Fruit fly (Drosophila melanogaster) whole organism, prepupa: ENCODE results near the gene nompC.
A peak's percentile ranks its signal among the peaks of the same experiment; 100 is the strongest.

Experiments used
- Blimp-1 ChIP-seq: fragments of 200-800 bp; sonication (Bioruptor generic); optimal IDR thresholded peaks from 3 replicates; lab custom pipeline; 2017; ENCODE audit warnings: missing biosample characterization, missing genetic modification characterization, mild to moderate bottlenecking, moderate library complexity, missing genetic modification reagents
- CG10631 ChIP-seq: fragments of 200-800 bp; sonication (Bioruptor generic); optimal IDR thresholded peaks from 2 replicates; lab custom pipeline; 2016; ENCODE audit warnings: missing biosample characterization, missing genetic modification characterization
- CG11294 ChIP-seq: fragments of 200-800 bp; sonication (Bioruptor generic); IDR thresholded peaks from 2 replicates; pipeline ENCODE4 v1.3.6; 2022; ENCODE audit warnings: missing biosample characterization, missing genetic modification characterization
- CG11902 ChIP-seq: fragments of 200-800 bp; sonication (Bioruptor generic); optimal IDR thresholded peaks from 3 replicates; lab custom pipeline; 2016; ENCODE audit warnings: missing biosample characterization, missing genetic modification characterization
- CG1621 ChIP-seq: fragments of 200-800 bp; sonication (Bioruptor generic); optimal IDR thresholded peaks from 3 replicates; lab custom pipeline; 2018; ENCODE audit warnings: missing biosample characterization, mild to moderate bottlenecking, missing genetic modification characterization
- CG3032 ChIP-seq: fragments of 200-800 bp; optimal IDR thresholded peaks from 2 replicates; lab custom pipeline; 2019; ENCODE audit warnings: missing biosample characterization, mild to moderate bottlenecking, missing genetic modification characterization, moderate library complexity
- CG31627 ChIP-seq: fragments of 200-800 bp; sonication (Bioruptor generic); optimal IDR thresholded peaks from 3 replicates; lab custom pipeline; 2016; ENCODE audit warnings: missing biosample characterization, missing genetic modification characterization
- CG3919 ChIP-seq: fragments of 200-800 bp; sonication (Bioruptor generic); optimal IDR thresholded peaks from 3 replicates; lab custom pipeline; 2016; ENCODE audit warnings: missing biosample characterization, missing genetic modification characterization
- CG4318 ChIP-seq: fragments of 200-800 bp; sonication (Bioruptor generic); optimal IDR thresholded peaks from 3 replicates; lab custom pipeline; 2017; ENCODE audit warnings: missing biosample characterization, mild to moderate bottlenecking, missing genetic modification characterization
- CG6163 ChIP-seq: fragments of 200-800 bp; sonication (Bioruptor generic); IDR thresholded peaks from 3 replicates; pipeline ENCODE4 v1.3.6; 2022; ENCODE audit warnings: missing biosample characterization, missing genetic modification characterization
- CG6276 ChIP-seq: fragments of 200-800 bp; sonication (Bioruptor generic); optimal IDR thresholded peaks from 2 replicates; lab custom pipeline; 2017; ENCODE audit warnings: missing biosample characterization, mild to moderate bottlenecking, missing genetic modification characterization
- CG6792 ChIP-seq: fragments of 200-800 bp; sonication (Bioruptor generic); optimal IDR thresholded peaks from 3 replicates; lab custom pipeline; 2016; ENCODE audit warnings: missing biosample characterization, missing genetic modification characterization
- CG6808 ChIP-seq: fragments of 200-800 bp; sonication (Bioruptor generic); optimal IDR thresholded peaks from 3 replicates; lab custom pipeline; 2017; ENCODE audit warnings: missing biosample characterization, missing genetic modification characterization, mild to moderate bottlenecking, moderate library complexity, missing genetic modification reagents
- CG6854 ChIP-seq: fragments of 200-800 bp; sonication (Bioruptor generic); optimal IDR thresholded peaks from 2 replicates; lab custom pipeline; 2017; ENCODE audit warnings: missing biosample characterization, mild to moderate bottlenecking, missing genetic modification characterization
- CG7368 ChIP-seq: fragments of 200-800 bp; sonication (Bioruptor generic); optimal IDR thresholded peaks from 3 replicates; lab custom pipeline; 2016; ENCODE audit warnings: missing biosample characterization, missing genetic modification characterization
- CG8119 ChIP-seq: fragments of 200-800 bp; sonication (Bioruptor generic); IDR thresholded peaks from 3 replicates; pipeline ENCODE4 v1.3.6; 2022; ENCODE audit warnings: missing biosample characterization, missing genetic modification characterization
- CG8319 ChIP-seq: fragments of 200-800 bp; sonication (Bioruptor generic); optimal IDR thresholded peaks from 3 replicates; lab custom pipeline; 2016; ENCODE audit warnings: missing biosample characterization, missing genetic modification characterization
- CG8632 ChIP-seq: fragments of 200-800 bp; sonication (Bioruptor generic); optimal IDR thresholded peaks from 3 replicates; lab custom pipeline; 2016; ENCODE audit warnings: missing biosample characterization, missing genetic modification characterization
- Eip75B ChIP-seq: fragments of 200-800 bp; sonication (Bioruptor generic); optimal IDR thresholded peaks from 3 replicates; lab custom pipeline; 2016; ENCODE audit warnings: missing biosample characterization, missing genetic modification characterization
- Eip93F ChIP-seq: fragments of 200-800 bp; sonication (Bioruptor generic); optimal IDR thresholded peaks from 2 replicates; lab custom pipeline; 2016; ENCODE audit warnings: missing biosample characterization, mild to moderate bottlenecking, missing genetic modification characterization
- Ets21C ChIP-seq: fragments of 200-800 bp; sonication (Bioruptor generic); optimal IDR thresholded peaks from 3 replicates; lab custom pipeline; 2016; ENCODE audit warnings: missing biosample characterization, missing genetic modification characterization
- Ets96B ChIP-seq: fragments of 200-800 bp; optimal IDR thresholded peaks from 2 replicates; lab custom pipeline; 2019; ENCODE audit warnings: missing biosample characterization, mild to moderate bottlenecking, missing genetic modification characterization, moderate library complexity
- Gug ChIP-seq: fragments of 200-800 bp; sonication (Bioruptor generic); IDR thresholded peaks from 2 replicates; pipeline ENCODE4 v1.3.6; 2022; ENCODE audit warnings: missing biosample characterization, missing genetic modification characterization
- Hr39 ChIP-seq: fragments of 200-800 bp; sonication (Bioruptor generic); optimal IDR thresholded peaks from 2 replicates; lab custom pipeline; 2016; ENCODE audit warnings: missing biosample characterization, missing genetic modification characterization
- Hr4 ChIP-seq: fragments of 200-800 bp; sonication (Bioruptor generic); optimal IDR thresholded peaks from 3 replicates; lab custom pipeline; 2016; ENCODE audit warnings: missing biosample characterization, missing genetic modification characterization
- Lpt ChIP-seq: fragments of 200-800 bp; sonication (Bioruptor generic); optimal IDR thresholded peaks from 3 replicates; lab custom pipeline; 2016; ENCODE audit warnings: missing biosample characterization, missing genetic modification characterization
- Met ChIP-seq: fragments of 200-800 bp; sonication (Bioruptor generic); optimal IDR thresholded peaks from 3 replicates; lab custom pipeline; 2016; ENCODE audit warnings: missing biosample characterization, missing genetic modification characterization
- OdsH ChIP-seq: fragments of 200-800 bp; sonication (Bioruptor generic); optimal IDR thresholded peaks from 3 replicates; lab custom pipeline; 2016; ENCODE audit warnings: missing biosample characterization, missing genetic modification characterization
- Sox102F ChIP-seq: fragments of 200-800 bp; sonication (Bioruptor generic); optimal IDR thresholded peaks from 2 replicates; lab custom pipeline; 2016; ENCODE audit warnings: missing biosample characterization, mild to moderate bottlenecking, missing genetic modification characterization
- Sox14 ChIP-seq: fragments of 200-800 bp; sonication (Bioruptor generic); optimal IDR thresholded peaks from 3 replicates; lab custom pipeline; 2016; ENCODE audit warnings: missing biosample characterization, missing genetic modification characterization
- Sox15 ChIP-seq: fragments of 200-800 bp; sonication (Bioruptor generic); optimal IDR thresholded peaks from 3 replicates; lab custom pipeline; 2016; ENCODE audit warnings: missing biosample characterization, missing genetic modification characterization
- achi ChIP-seq: fragments of 200-800 bp; sonication (Bioruptor generic); optimal IDR thresholded peaks from 3 replicates; lab custom pipeline; 2016; ENCODE audit warnings: missing biosample characterization, missing genetic modification characterization
- acj6 ChIP-seq: fragments of 200-800 bp; sonication (Bioruptor generic); optimal IDR thresholded peaks from 3 replicates; lab custom pipeline; 2016; ENCODE audit warnings: missing biosample characterization, missing genetic modification characterization
- dac ChIP-seq: fragments of 200-800 bp; sonication (Bioruptor generic); optimal IDR thresholded peaks from 2 replicates; lab custom pipeline; 2017; ENCODE audit warnings: missing biosample characterization, mild to moderate bottlenecking, missing genetic modification characterization
- dsx ChIP-seq: fragments of 200-800 bp; optimal IDR thresholded peaks from 3 replicates; lab custom pipeline; 2019; ENCODE audit warnings: missing biosample characterization, mild to moderate bottlenecking, missing genetic modification characterization, moderate library complexity; ENCODE audit not compliant: poor library complexity, severe bottlenecking
- esn ChIP-seq: fragments of 200-800 bp; sonication (Bioruptor generic); optimal IDR thresholded peaks from 2 replicates; lab custom pipeline; 2016; ENCODE audit warnings: missing biosample characterization, mild to moderate bottlenecking, missing genetic modification characterization, moderate library complexity
- fd59A ChIP-seq: fragments of 200-800 bp; sonication (Bioruptor generic); optimal IDR thresholded peaks from 2 replicates; lab custom pipeline; 2017; ENCODE audit warnings: missing biosample characterization, mild to moderate bottlenecking, missing genetic modification characterization, missing genetic modification reagents
- fd85E ChIP-seq: fragments of 200-800 bp; sonication (Bioruptor generic); optimal IDR thresholded peaks from 3 replicates; lab custom pipeline; 2016; ENCODE audit warnings: missing biosample characterization, missing genetic modification characterization
- lz ChIP-seq: fragments of 200-800 bp; sonication (Bioruptor generic); optimal IDR thresholded peaks from 3 replicates; lab custom pipeline; 2016; ENCODE audit warnings: missing biosample characterization, missing genetic modification characterization
- salr ChIP-seq, 2 experiments: fragments of 200-800 bp; sonication (Bioruptor generic); optimal IDR thresholded peaks; 3 replicates each; lab custom pipeline; 2016 to 2018; ENCODE audit warnings: missing biosample characterization in 2 of 2, missing genetic modification characterization in 2 of 2, mild to moderate bottlenecking in 1 of 2
- topi ChIP-seq: fragments of 200-800 bp; sonication (Bioruptor generic); optimal IDR thresholded peaks from 3 replicates; lab custom pipeline; 2016; ENCODE audit warnings: missing biosample characterization, missing genetic modification characterization
- vri ChIP-seq: fragments of 200-800 bp; sonication (Bioruptor generic); optimal IDR thresholded peaks from 3 replicates; lab custom pipeline; 2016; ENCODE audit warnings: missing biosample characterization, mild to moderate bottlenecking, missing genetic modification characterization

Gene nompC

DNA sequence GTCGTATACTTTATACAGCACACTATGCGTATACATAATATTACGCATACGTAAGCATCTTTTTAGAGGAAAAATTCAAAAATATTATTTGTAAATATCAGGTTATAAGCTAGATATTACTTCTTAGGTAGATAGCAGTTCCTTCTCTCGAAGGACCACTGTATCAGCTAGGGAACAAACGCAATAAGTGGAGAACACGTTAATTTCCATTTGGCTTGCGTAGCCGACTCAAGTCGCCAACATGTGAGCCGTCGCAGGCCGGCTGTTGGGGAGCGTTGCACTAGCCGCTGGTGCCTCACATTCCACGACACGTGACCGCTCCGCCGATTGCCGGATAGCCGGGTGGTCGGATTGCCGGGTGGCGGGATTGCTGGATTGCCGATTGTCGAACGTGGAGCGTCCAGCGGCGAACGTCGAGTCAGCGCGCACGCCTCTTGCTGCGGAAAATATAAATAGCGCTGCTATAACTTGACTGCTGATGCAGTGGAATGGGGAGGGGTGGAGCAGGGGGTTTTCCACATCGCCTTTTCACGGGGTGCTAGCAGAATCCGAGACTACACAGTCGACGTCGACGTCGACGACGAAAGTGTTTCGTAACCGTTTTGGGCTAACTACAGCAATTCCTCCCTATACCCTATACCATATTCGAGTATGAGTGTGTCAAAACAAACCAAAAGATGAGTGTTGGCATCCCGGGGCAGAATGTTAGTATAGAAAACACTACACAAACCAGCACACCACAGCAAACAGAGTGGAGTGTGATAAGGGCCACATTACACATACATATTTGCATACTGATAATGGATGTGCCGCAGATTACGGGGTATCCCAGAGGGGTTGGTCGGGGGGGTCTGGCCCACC lies 42.7 kb upstream of the nompC start (continued):
- peak; percentile 84 for TF ChIP-seq vri
- TF ChIP-seq Met: no peak
- TF ChIP-seq CG11294 (GFP tag; lab: Robert Waterston, UW): peak; percentile 28; the same call in 1 of the 2 replicates
- TF ChIP-seq lz: no peak
- peak; percentile 63 for TF ChIP-seq CG6163 (GFP tag; lab: Robert Waterston, UW)
- TF ChIP-seq acj6: peak; percentile 35
- TF ChIP-seq CG10631 (GFP tag; lab: Kevin White, UChicago): no peak
- no peak for TF ChIP-seq CG3032 (tag; lab: Kevin White, UChicago)
- peak; percentile 36; the same call in 1 of the 3 replicates for TF ChIP-seq CG8119 (GFP tag; lab: Robert Waterston, UW)
- TF ChIP-seq Lpt (GFP tag; lab: Kevin White, UChicago): no peak
- TF ChIP-seq Ets96B (tag; lab: Kevin White, UChicago): no peak
- no peak for TF ChIP-seq achi (GFP tag; lab: Kevin White, UChicago)
- no peak for TF ChIP-seq fd85E (GFP tag; lab: Kevin White, UChicago)
- no peak for TF ChIP-seq CG3919 (GFP tag; lab: Kevin White, UChicago)
- TF ChIP-seq Eip93F (GFP tag; lab: Kevin White, UChicago): no peak
- no peak for TF ChIP-seq CG6808 (GFP tag; lab: Kevin White, UChicago)
- TF ChIP-seq CG8319 (GFP tag; lab: Kevin White, UChicago): no peak
- TF ChIP-seq, all 60 proteins: peak for 16

- peak; percentile 49 for TF ChIP-seq dsx (GFP tag; lab: Kevin White, UChicago)
- TF ChIP-seq CG6276 (GFP tag; lab: Kevin White, UChicago): no peak
- peak; percentile 12 for TF ChIP-seq vri
- TF ChIP-seq esn (GFP tag; lab: Kevin White, UChicago): no peak
Measured at dm6 chr2L:5304367-5304766, 41.6 kb upstream of the nompC start.

DNA sequence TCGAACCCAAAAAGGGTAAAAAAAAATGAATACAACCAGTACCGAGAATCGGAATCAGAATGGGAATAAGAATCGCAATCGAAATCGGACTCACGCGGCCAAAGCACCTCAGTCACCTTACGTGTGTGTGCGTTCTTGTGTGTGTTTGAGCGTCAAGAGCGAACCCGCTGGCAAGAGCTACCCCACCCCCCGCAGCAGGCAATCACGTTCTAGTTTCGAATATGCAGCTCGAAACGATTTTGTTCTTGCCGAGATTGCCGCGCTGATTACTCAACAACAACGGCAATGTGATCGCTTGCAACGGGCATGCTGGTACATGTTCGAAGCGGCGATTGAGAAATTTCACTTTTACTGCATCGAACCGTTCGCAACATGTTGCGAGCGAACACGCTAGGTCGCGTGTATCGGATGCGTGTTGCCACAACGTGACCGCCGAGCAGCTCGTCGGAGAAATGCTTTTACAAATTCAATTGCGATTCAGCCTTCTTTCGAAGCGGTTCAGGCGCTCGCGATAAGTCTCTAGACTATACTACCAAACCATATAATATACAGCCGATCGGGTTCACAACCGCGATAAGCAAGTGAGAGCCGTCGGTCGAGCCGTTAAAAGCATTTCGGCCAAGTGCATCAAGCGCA lies 40.6 kb upstream of the nompC start:
- TF ChIP-seq acj6 (no peak), achi (GFP tag; lab: Kevin White, UChicago) (no peak), CG8119 (GFP tag; lab: Robert Waterston, UW) (no peak), dsx (GFP tag; lab: Kevin White, UChicago) (peak; percentile 64), CG7368 (GFP tag; lab: Kevin White, UChicago) (peak; percentile 45), Hr4 (no peak), salr (GFP tag; optimal IDR thresholded peaks at IDR 0.05; lab: Kevin White, UChicago) (no peak), CG31627 (GFP tag; lab: Kevin White, UChicago) (no peak), vri (peak; percentile 100), Met (peak; percentile 41), Sox102F (GFP tag; lab: Kevin White, UChicago) (peak; percentile 57), dac (no peak), topi (GFP tag; lab: Kevin White, UChicago) (peak; percentile 25), OdsH (GFP tag; lab: Kevin White, UChicago) (no peak), Hr39 (GFP tag; lab: Kevin White, UChicago) (no peak), lz (peak; percentile 6), Sox14 (GFP tag; lab: Kevin White, UChicago) (peak; percentile 40), Gug (GFP tag; lab: Robert Waterston, UW) (no peak), CG4318 (GFP tag; lab: Kevin White, UChicago) (no peak), Eip93F (GFP tag; lab: Kevin White, UChicago) (peak; percentile 83), Eip75B (GFP tag; lab: Kevin White, UChicago) (peak; percentile 72), Sox15 (no peak), Ets96B (tag; lab: Kevin White, UChicago) (no peak), CG1621 (peak; percentile 16), CG6854 (GFP tag; lab: Kevin White, UChicago) (peak; percentile 83), CG8632 (GFP tag; lab: Kevin White, UChicago) (no peak), CG3032 (tag; lab: Kevin White, UChicago) (no peak), Blimp-1 (GFP tag; lab: Kevin White, UChicago) (peak; percentile 90), Ets21C (GFP tag; lab: Kevin White, UChicago) (no peak), CG6808 (GFP tag; lab: Kevin White, UChicago) (peak; percentile 40), CG11294 (GFP tag; lab: Robert Waterston, UW) (no peak), CG6163 (GFP tag; lab: Robert Waterston, UW) (peak; percentile 49; the same call in 2 of the 3 replicates), CG6792 (GFP tag; lab: Kevin White, UChicago) (no peak), CG11902 (GFP tag; lab: Kevin White, UChicago) (no peak), fd59A (GFP tag; lab: Kevin White, UChicago) (no peak)
